Worm (Caenorhabditis elegans) whole organism, late embryonic: Measurements from ENCODE around the gene dmsr-8.

Source experiments
- C08G9.2 ChIP-seq: sonication (generic microtip); optimal IDR thresholded peaks from 2 replicates; lab custom pipeline; 2016; ENCODE audit warnings: mild to moderate bottlenecking, missing genetic modification characterization, moderate library complexity, missing compliant biosample characterization
- T23F11.4 ChIP-seq: fragments of 200-800 bp; sonication (Bioruptor generic); optimal IDR thresholded peaks from 2 replicates; lab custom pipeline; 2018; ENCODE audit warnings: mild to moderate bottlenecking, missing genetic modification characterization, missing compliant biosample characterization
- nhr-11 ChIP-seq: fragments of 150-350 bp; optimal IDR thresholded peaks from 2 replicates; lab custom pipeline; 2014; ENCODE audit warnings: missing biosample characterization, missing genetic modification characterization
- pros-1 ChIP-seq: fragments of 150-350 bp; optimal IDR thresholded peaks from 2 replicates; lab custom pipeline; 2014; ENCODE audit warnings: missing biosample characterization, missing genetic modification reagents, missing genetic modification characterization
- unc-42 ChIP-seq: sonication (generic microtip); optimal IDR thresholded peaks from 2 replicates; lab custom pipeline; 2016; ENCODE audit warnings: missing genotype, missing genetic modification characterization, missing compliant biosample characterization

DNA sequence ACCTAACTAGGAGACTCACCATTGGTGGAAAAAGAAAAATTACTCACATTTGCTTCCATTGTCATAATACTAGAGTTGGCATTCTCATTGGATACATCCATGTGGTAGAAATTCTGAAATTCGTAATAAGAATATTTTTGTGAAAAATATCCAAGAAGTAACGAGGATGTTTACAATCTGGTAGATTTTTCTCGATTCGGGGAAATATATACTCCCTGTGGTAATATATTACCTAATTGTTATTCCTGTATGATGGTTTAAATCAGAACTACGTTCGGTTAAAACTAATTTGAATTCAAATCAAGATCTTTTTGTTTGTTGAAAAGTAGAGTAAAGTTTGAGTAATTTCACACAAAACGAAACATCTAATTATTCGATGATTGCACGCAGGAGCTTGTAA, 34.8 kb upstream of the dmsr-8 start, which contains the start of gene srd-34:
- TF ChIP-seq T23F11.4 (GFP tag; lab: Kevin White, UChicago) (no peak), C08G9.2 (tag; lab: Kevin White, UChicago) (no peak), pros-1 (tag; lab: Kevin White, UChicago) (no peak), unc-42 (tag; lab: Kevin White, UChicago) (no peak), nhr-11 (tag; lab: Kevin White, UChicago) (no peak)
